Worm (Caenorhabditis elegans) whole organism, late embryonic: ENCODE measurements around the gene C25A11.2.

Source experiments
- C38D4.7 ChIP-seq: fragments of 200-800 bp; sonication (Bioruptor generic); optimal IDR thresholded peaks from 2 replicates; lab custom pipeline; 2018; ENCODE audit warnings: mild to moderate bottlenecking, missing genetic modification characterization, moderate library complexity, missing compliant biosample characterization
- F13H6.1 ChIP-seq: sonication (generic microtip); optimal IDR thresholded peaks from 2 replicates; lab custom pipeline; 2016; ENCODE audit warnings: missing genetic modification characterization, missing compliant biosample characterization
- K02D7.2 ChIP-seq: sonication (generic microtip); optimal IDR thresholded peaks from 2 replicates; lab custom pipeline; 2017; ENCODE audit warnings: mild to moderate bottlenecking, missing genetic modification characterization, missing compliant biosample characterization
- T23F11.4 ChIP-seq: fragments of 200-800 bp; sonication (Bioruptor generic); optimal IDR thresholded peaks from 2 replicates; lab custom pipeline; 2018; ENCODE audit warnings: mild to moderate bottlenecking, missing genetic modification characterization, missing compliant biosample characterization
- ceh-14 ChIP-seq: sonication (generic microtip); optimal IDR thresholded peaks from 2 replicates; lab custom pipeline; 2016; ENCODE audit warnings: missing genotype, missing genetic modification characterization, missing compliant biosample characterization
- ceh-18 ChIP-seq: sonication (generic microtip); optimal IDR thresholded peaks from 2 replicates; lab custom pipeline; 2016; ENCODE audit warnings: missing genetic modification characterization, missing compliant biosample characterization
- ceh-22 ChIP-seq: sonication (generic microtip); optimal IDR thresholded peaks from 2 replicates; lab custom pipeline; 2017; ENCODE audit warnings: missing biosample characterization, missing genetic modification characterization
- ceh-45 ChIP-seq: fragments of 200-800 bp; sonication (Bioruptor generic); IDR thresholded peaks from 2 replicates; pipeline ENCODE4 v1.3.6; 2022; ENCODE audit warnings: missing genetic modification reagents, missing genetic modification characterization, missing compliant biosample characterization
- ceh-48 ChIP-seq: sonication (generic microtip); optimal IDR thresholded peaks from 2 replicates; lab custom pipeline; 2016; ENCODE audit warnings: missing genetic modification characterization, inconsistent platforms, missing compliant biosample characterization
- ceh-9 ChIP-seq: sonication (generic microtip); optimal IDR thresholded peaks from 2 replicates; lab custom pipeline; 2016; ENCODE audit warnings: mild to moderate bottlenecking, missing genetic modification characterization, inconsistent platforms, missing compliant biosample characterization
- che-1 ChIP-seq: sonication (generic microtip); optimal IDR thresholded peaks from 2 replicates; lab custom pipeline; 2016; ENCODE audit warnings: mild to moderate bottlenecking, missing genetic modification characterization, missing compliant biosample characterization
- elt-2 ChIP-seq: sonication (generic microtip); optimal IDR thresholded peaks from 2 replicates; lab custom pipeline; 2016; ENCODE audit warnings: missing genetic modification reagents, missing genetic modification characterization, missing compliant biosample characterization
- ets-4 ChIP-seq: sonication (generic microtip); optimal IDR thresholded peaks from 2 replicates; lab custom pipeline; 2016; ENCODE audit warnings: missing genetic modification characterization, missing compliant biosample characterization
- eyg-1 ChIP-seq: sonication (generic microtip); optimal IDR thresholded peaks from 2 replicates; lab custom pipeline; 2016; ENCODE audit warnings: missing genotype, missing genetic modification characterization, missing compliant biosample characterization
- fax-1 ChIP-seq: sonication (generic microtip); optimal IDR thresholded peaks from 2 replicates; lab custom pipeline; 2016; ENCODE audit warnings: missing genotype, missing genetic modification characterization, missing compliant biosample characterization
- fkh-10 ChIP-seq: fragments of 150-350 bp; optimal IDR thresholded peaks from 2 replicates; lab custom pipeline; 2014; ENCODE audit warnings: missing biosample characterization, missing genetic modification reagents, missing genetic modification characterization
- fkh-6 ChIP-seq: sonication (generic microtip); optimal IDR thresholded peaks from 2 replicates; lab custom pipeline; 2016; ENCODE audit warnings: missing genetic modification characterization, missing compliant biosample characterization
- gmeb-2 ChIP-seq: sonication (generic microtip); optimal IDR thresholded peaks from 2 replicates; lab custom pipeline; 2016; ENCODE audit warnings: missing genetic modification characterization, inconsistent platforms, missing compliant biosample characterization
- hlh-13 ChIP-seq: fragments of 200-800 bp; sonication (Bioruptor generic); optimal IDR thresholded peaks from 2 replicates; lab custom pipeline; 2018; ENCODE audit warnings: mild to moderate bottlenecking, missing genetic modification characterization, missing compliant biosample characterization
- hlh-15 ChIP-seq: sonication (generic microtip); optimal IDR thresholded peaks from 2 replicates; lab custom pipeline; 2016; ENCODE audit warnings: missing genetic modification characterization, missing compliant biosample characterization
- hlh-30 ChIP-seq: sonication (generic microtip); optimal IDR thresholded peaks from 2 replicates; lab custom pipeline; 2017; ENCODE audit warnings: antibody characterized with exemption, missing genetic modification characterization, missing compliant biosample characterization; ENCODE audit not compliant: insufficient read depth
- hlh-6 ChIP-seq: sonication (generic microtip); optimal IDR thresholded peaks from 2 replicates; lab custom pipeline; 2016; ENCODE audit warnings: missing genotype, missing genetic modification characterization, missing compliant biosample characterization
- lim-6 ChIP-seq: sonication (generic microtip); optimal IDR thresholded peaks from 2 replicates; lab custom pipeline; 2016; ENCODE audit warnings: missing genetic modification characterization, missing compliant biosample characterization
- madf-2 ChIP-seq: sonication (generic microtip); optimal IDR thresholded peaks from 2 replicates; lab custom pipeline; 2017; ENCODE audit warnings: missing genetic modification characterization, missing compliant biosample characterization
- mec-3 ChIP-seq: sonication (generic microtip); optimal IDR thresholded peaks from 2 replicates; lab custom pipeline; 2016; ENCODE audit warnings: borderline replicate concordance, missing genetic modification characterization, missing compliant biosample characterization
- nhr-232 ChIP-seq: sonication (generic microtip); optimal IDR thresholded peaks from 2 replicates; lab custom pipeline; 2016; ENCODE audit warnings: missing genetic modification characterization, missing compliant biosample characterization
- npax-4 ChIP-seq: sonication (generic microtip); optimal IDR thresholded peaks from 2 replicates; lab custom pipeline; 2016; ENCODE audit warnings: missing genetic modification characterization, missing compliant biosample characterization
- pax-1 ChIP-seq: fragments of 150-350 bp; optimal IDR thresholded peaks from 2 replicates; lab custom pipeline; 2014; ENCODE audit warnings: missing biosample characterization, missing genetic modification characterization
- pqm-1 ChIP-seq: sonication (generic microtip); optimal IDR thresholded peaks from 2 replicates; lab custom pipeline; 2016; ENCODE audit warnings: missing genetic modification characterization, missing compliant biosample characterization
- ref-2 ChIP-seq: sonication (generic microtip); optimal IDR thresholded peaks from 2 replicates; lab custom pipeline; 2016; ENCODE audit warnings: missing genetic modification characterization, missing compliant biosample characterization
- rnt-1 ChIP-seq: sonication (generic microtip); optimal IDR thresholded peaks from 2 replicates; lab custom pipeline; 2016; ENCODE audit warnings: missing genetic modification characterization, missing compliant biosample characterization
- sdc-2 ChIP-seq: sonication (generic microtip); optimal IDR thresholded peaks from 2 replicates; lab custom pipeline; 2016; ENCODE audit warnings: missing genotype, missing genetic modification characterization, missing compliant biosample characterization
- sox-2 ChIP-seq: fragments of 200-800 bp; sonication (Bioruptor generic); IDR thresholded peaks from 2 replicates; pipeline ENCODE4 v1.3.6; 2022; ENCODE audit warnings: missing genetic modification reagents, missing genetic modification characterization, missing compliant biosample characterization
- syd-9 ChIP-seq: sonication (generic microtip); optimal IDR thresholded peaks from 2 replicates; lab custom pipeline; 2016; ENCODE audit warnings: mild to moderate bottlenecking, missing genetic modification characterization, moderate library complexity, missing compliant biosample characterization
- tbx-2 ChIP-seq: sonication (generic microtip); optimal IDR thresholded peaks from 2 replicates; lab custom pipeline; 2016; ENCODE audit warnings: missing genetic modification characterization, missing compliant biosample characterization
- tbx-7 ChIP-seq: sonication (generic microtip); optimal IDR thresholded peaks from 2 replicates; lab custom pipeline; 2016; ENCODE audit warnings: missing genotype, missing genetic modification characterization, missing compliant biosample characterization
- unc-3 ChIP-seq, 2 experiments: fragments of 200-800 bp in 1 of 2; sonication (Bioruptor generic) in 1 of 2; sonication (generic microtip) in 1 of 2; conservative IDR thresholded peaks in 1 of 2; optimal IDR thresholded peaks in 1 of 2; 2 replicates each; pipeline versions ENCODE4 v1.3.6 to Lab custom; 2016 to 2022; ENCODE audit warnings: missing compliant biosample characterization in 2 of 2, missing genetic modification characterization in 2 of 2, missing genetic modification reagents in 1 of 2
- unc-42 ChIP-seq: sonication (generic microtip); optimal IDR thresholded peaks from 2 replicates; lab custom pipeline; 2016; ENCODE audit warnings: missing genotype, missing genetic modification characterization, missing compliant biosample characterization
- unc-55 ChIP-seq: sonication (generic microtip); optimal IDR thresholded peaks from 2 replicates; lab custom pipeline; 2017; ENCODE audit warnings: missing biosample characterization, missing genetic modification reagents, missing genetic modification characterization

C25A11.2 gene

ce11 chrX:9107866-9108265, 6.0 kb upstream of the C25A11.2 start:
- TF ChIP-seq npax-4 (no peak), ceh-9 (tag; lab: Kevin White, UChicago) (no peak), hlh-13 (GFP tag; lab: Kevin White, UChicago) (no peak), tbx-2 (tag; lab: Kevin White, UChicago) (no peak), sox-2 (GFP tag; lab: Robert Waterston, UW) (no peak), gmeb-2 (tag; lab: Kevin White, UChicago) (no peak), T23F11.4 (no peak), nhr-232 (no peak), pqm-1 (tag; lab: Kevin White, UChicago) (no peak), F13H6.1 (tag; lab: Kevin White, UChicago) (no peak), che-1 (no peak), unc-55 (no peak), ceh-14 (tag; lab: Kevin White, UChicago) (no peak), syd-9 (tag; lab: Kevin White, UChicago) (no peak)

DNA sequence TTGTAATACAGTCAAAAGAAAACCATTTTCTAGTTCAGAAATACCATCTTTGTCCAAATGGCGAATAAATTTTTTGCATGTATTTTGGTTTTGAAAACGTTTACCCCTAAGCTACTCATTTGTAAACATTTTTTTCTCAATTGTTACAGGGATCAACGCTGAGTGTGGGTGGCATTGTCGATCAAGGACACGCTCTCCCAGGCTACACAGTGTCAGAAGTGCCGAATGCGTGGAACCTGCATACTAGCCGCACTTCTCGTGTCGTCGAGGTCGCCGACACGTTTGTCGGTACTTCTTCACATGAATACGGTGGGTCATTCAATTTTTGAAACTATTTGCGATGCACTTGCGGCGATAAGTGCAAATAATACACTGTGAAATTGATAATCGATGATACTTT, 2.3 kb upstream of the C25A11.2 start:
- TF ChIP-seq fkh-10 (GFP tag; lab: Kevin White, UChicago) (no peak), hlh-15 (tag; lab: Kevin White, UChicago) (no peak), elt-2 (no peak), hlh-30 (no peak), hlh-6 (tag; lab: Kevin White, UChicago) (no peak), ets-4 (tag; lab: Kevin White, UChicago) (no peak), ceh-45 (GFP tag; lab: Robert Waterston, UW) (no peak), mec-3 (tag; lab: Kevin White, UChicago) (no peak)
- TF ChIP-seq, all 69 proteins: peak for 0

DNA sequence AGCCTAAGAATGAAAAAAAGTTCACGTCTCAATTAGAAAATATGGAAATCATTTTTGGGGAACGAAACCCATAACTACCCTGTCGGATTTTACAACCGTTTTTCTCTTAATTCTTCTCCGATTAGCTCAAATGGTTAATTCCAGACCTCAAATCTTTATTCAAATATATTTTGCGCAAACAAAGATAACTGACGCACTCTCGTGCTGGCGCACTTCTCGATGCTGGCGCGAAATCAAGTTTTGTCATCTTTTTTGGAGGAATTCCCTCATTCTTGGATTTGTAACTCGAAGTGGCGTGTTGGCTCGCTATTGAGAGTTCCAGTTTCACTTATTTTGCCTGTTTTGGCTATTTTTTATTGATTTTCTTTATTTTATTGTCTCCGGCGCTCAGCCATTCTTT, 3.7 kb downstream of the C25A11.2 start:
- TF ChIP-seq C38D4.7 (no peak), ceh-9 (tag; lab: Kevin White, UChicago) (no peak), lim-6 (tag; lab: Kevin White, UChicago) (no peak), che-1 (no peak), ceh-22 (tag; lab: Kevin White, UChicago) (no peak), K02D7.2 (tag; lab: Kevin White, UChicago) (no peak), tbx-2 (tag; lab: Kevin White, UChicago) (no peak), unc-42 (tag; lab: Kevin White, UChicago) (no peak), tbx-7 (no peak), fkh-10 (GFP tag; lab: Kevin White, UChicago) (no peak), ceh-18 (no peak), sdc-2 (no peak), mec-3 (tag; lab: Kevin White, UChicago) (no peak), ceh-48 (tag; lab: Kevin White, UChicago) (no peak), pax-1 (no peak), unc-55 (no peak), fkh-6 (tag; lab: Kevin White, UChicago) (no peak), eyg-1 (tag; lab: Kevin White, UChicago) (no peak)

DNA sequence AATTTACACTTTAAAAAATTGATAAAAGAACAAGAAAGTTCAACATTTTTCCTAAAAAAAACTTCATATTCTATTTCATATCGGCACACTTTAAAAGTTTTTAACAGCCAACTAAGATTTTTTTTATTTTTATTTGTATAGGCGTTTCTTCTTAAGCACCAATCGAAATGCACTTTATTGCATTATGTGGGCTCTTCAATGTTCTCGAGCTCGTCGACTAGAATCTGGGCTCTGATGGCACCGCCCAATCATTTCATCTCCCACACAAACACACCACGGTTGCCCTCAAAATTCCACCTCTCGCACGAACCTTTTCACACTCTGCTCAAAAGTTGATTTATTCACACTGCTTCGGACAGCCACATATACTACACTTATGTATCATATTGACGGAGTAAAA, 23.5 kb downstream of the C25A11.2 start, which contains the start of gene B0563.6:
Gene B0563.6 (plus strand): TSS at position 301 of the 400 bp plus-strand sequence.
- no peak for TF ChIP-seq fax-1 (tag; lab: Kevin White, UChicago)
- no peak for TF ChIP-seq ceh-48 (tag; lab: Kevin White, UChicago)
- TF ChIP-seq madf-2 (tag; lab: Kevin White, UChicago) = no peak
- TF ChIP-seq npax-4 = no peak
- TF ChIP-seq ets-4 (tag; lab: Kevin White, UChicago) = no peak

ce11 chrX:9145848-9146247, 32.0 kb downstream of the C25A11.2 start, which contains the start of gene B0563.5:
Gene B0563.5, plus strand, starts transcription at chrX:9146148.
- TF ChIP-seq fax-1 (tag; lab: Kevin White, UChicago) (no peak), rnt-1 (tag; lab: Kevin White, UChicago) (no peak), ref-2 (tag; lab: Kevin White, UChicago) (no peak), unc-3 (GFP tag; conservative IDR thresholded peaks at IDR 0.05; lab: Robert Waterston, UW) (no peak), unc-3 (tag; optimal IDR thresholded peaks at IDR 0.05; lab: Kevin White, UChicago) (no peak)
- TF ChIP-seq, all 69 proteins: peak for 0
